Worm (Caenorhabditis elegans): ENCODE data around the gene nhr-32.

nhr-32 gene

ce11 chrX:13257577-13257976, 5.8 kb downstream of the nhr-32 start, which contains the start of gene K08H2.10:
TSS of gene K08H2.10 (plus strand) at chrX:13257806.
- no peak for TF ChIP-seq W03F9.2 (tag; optimal IDR thresholded peaks at IDR 0.05)
- TF ChIP-seq him-1 (tag; optimal IDR thresholded peaks at IDR 0.05): no peak
- TF ChIP-seq dao-5 (tag; optimal IDR thresholded peaks at IDR 0.05): no peak

- TF ChIP-seq dao-5 (tag; optimal IDR thresholded peaks at IDR 0.05) (no peak), him-1 (tag; optimal IDR thresholded peaks at IDR 0.05) (no peak), W03F9.2 (tag; optimal IDR thresholded peaks at IDR 0.05) (no peak)
These were observed 10.4 kb downstream of the nhr-32 start, which contains the start of gene K09A11.1 for ce11 chrX:13262195-13262594. TSS of gene K09A11.1 (plus strand) at chrX:13262495.

ce11 chrX:13264550-13264949, 12.8 kb downstream of the nhr-32 start:
- TF ChIP-seq W03F9.2 (tag; optimal IDR thresholded peaks at IDR 0.05): no peak
- peak; percentile 77 for TF ChIP-seq dao-5 (tag; optimal IDR thresholded peaks at IDR 0.05)
- TF ChIP-seq him-1 (tag; optimal IDR thresholded peaks at IDR 0.05): peak; percentile 68

ce11 chrX:13267230-13267629, 15.5 kb downstream of the nhr-32 start, which contains the start of gene cyp-14A1:
TSS of gene cyp-14A1 (minus strand) at chrX:13267355.
- no peak for TF ChIP-seq dao-5 (tag; optimal IDR thresholded peaks at IDR 0.05)
- no peak for TF ChIP-seq him-1 (tag; optimal IDR thresholded peaks at IDR 0.05)
- TF ChIP-seq W03F9.2 (tag; optimal IDR thresholded peaks at IDR 0.05): no peak

- TF ChIP-seq him-1 (tag; optimal IDR thresholded peaks at IDR 0.05) (no peak), W03F9.2 (tag; optimal IDR thresholded peaks at IDR 0.05) (no peak), dao-5 (tag; optimal IDR thresholded peaks at IDR 0.05) (no peak)
These were observed 17.8 kb downstream of the nhr-32 start, which contains the start of gene cyp-14A2 for ce11 chrX:13269586-13269985. TSS of gene cyp-14A2 (minus strand) at chrX:13269686.

- TF ChIP-seq W03F9.2 (tag; optimal IDR thresholded peaks at IDR 0.05) (no peak), him-1 (tag; optimal IDR thresholded peaks at IDR 0.05) (no peak), dao-5 (tag; optimal IDR thresholded peaks at IDR 0.05) (no peak)
These were observed 22.3 kb downstream of the nhr-32 start, which contains the start of gene cyp-14A3 for ce11 chrX:13274102-13274501. TSS of gene cyp-14A3 (minus strand) at chrX:13274202.

- TF ChIP-seq him-1 (tag; optimal IDR thresholded peaks at IDR 0.05) (no peak), W03F9.2 (tag; optimal IDR thresholded peaks at IDR 0.05) (no peak), dao-5 (tag; optimal IDR thresholded peaks at IDR 0.05) (no peak)
These were observed 27.1 kb downstream of the nhr-32 start, which contains the start of gene phf-33 for ce11 chrX:13278876-13279275. TSS of gene phf-33 (minus strand) at chrX:13278976.

- no peak for TF ChIP-seq W03F9.2 (tag; optimal IDR thresholded peaks at IDR 0.05)
- TF ChIP-seq him-1 (tag; optimal IDR thresholded peaks at IDR 0.05): no peak
- no peak for TF ChIP-seq dao-5 (tag; optimal IDR thresholded peaks at IDR 0.05)
These were observed 31.7 kb downstream of the nhr-32 start for ce11 chrX:13283462-13283861.

ce11 chrX:13284091-13284490, 32.3 kb downstream of the nhr-32 start, which contains the start of gene cyp-14A4:
TSS of gene cyp-14A4 (minus strand) at chrX:13284197.
- TF ChIP-seq him-1 (tag; optimal IDR thresholded peaks at IDR 0.05) (no peak), W03F9.2 (tag; optimal IDR thresholded peaks at IDR 0.05) (no peak), dao-5 (tag; optimal IDR thresholded peaks at IDR 0.05) (no peak)

- TF ChIP-seq him-1 (tag; optimal IDR thresholded peaks at IDR 0.05) (no peak), dao-5 (tag; optimal IDR thresholded peaks at IDR 0.05) (no peak), W03F9.2 (tag; optimal IDR thresholded peaks at IDR 0.05) (no peak)
These were observed 32.9 kb downstream of the nhr-32 start for ce11 chrX:13284618-13285017.

- no peak for TF ChIP-seq dao-5 (tag; optimal IDR thresholded peaks at IDR 0.05)
These were observed 34.8 kb downstream of the nhr-32 start, which contains the start of gene R04D3.2 for ce11 chrX:13286533-13286932. TSS of gene R04D3.2 (minus strand) at chrX:13286633.

- TF ChIP-seq him-1 (tag; optimal IDR thresholded peaks at IDR 0.05) (no peak), W03F9.2 (tag; optimal IDR thresholded peaks at IDR 0.05) (no peak), dao-5 (tag; optimal IDR thresholded peaks at IDR 0.05) (no peak)
These were observed 37.0 kb downstream of the nhr-32 start, which contains the start of gene R04D3.4 for ce11 chrX:13288715-13289114. TSS of gene R04D3.4 (minus strand) at chrX:13288815.

- TF ChIP-seq him-1 (tag; optimal IDR thresholded peaks at IDR 0.05) (no peak), W03F9.2 (tag; optimal IDR thresholded peaks at IDR 0.05) (no peak), dao-5 (tag; optimal IDR thresholded peaks at IDR 0.05) (no peak)
These were observed 38.8 kb downstream of the nhr-32 start, which contains the start of gene R04D3.3 for ce11 chrX:13290531-13290930. TSS of gene R04D3.3 (minus strand) at chrX:13290631.

ce11 chrX:13291506-13291905, 39.7 kb downstream of the nhr-32 start, which contains the start of gene srd-38:
TSS of gene srd-38 (plus strand) at chrX:13291806.
- TF ChIP-seq him-1 (tag; optimal IDR thresholded peaks at IDR 0.05) (no peak), W03F9.2 (tag; optimal IDR thresholded peaks at IDR 0.05) (no peak)

- no peak for TF ChIP-seq dao-5 (tag; optimal IDR thresholded peaks at IDR 0.05)
- TF ChIP-seq him-1 (tag; optimal IDR thresholded peaks at IDR 0.05): no peak
- no peak for TF ChIP-seq W03F9.2 (tag; optimal IDR thresholded peaks at IDR 0.05)
These were observed 41.3 kb downstream of the nhr-32 start for ce11 chrX:13293023-13293422.
